Fruit fly (Drosophila melanogaster) whole organism, prepupa: ENCODE measurements around the gene CG31661.

ENCODE experiments used
- Blimp-1 ChIP-seq: fragments of 200-800 bp; sonication (Bioruptor generic); optimal IDR thresholded peaks from 3 replicates; lab custom pipeline; 2017; ENCODE audit warnings: missing biosample characterization, missing genetic modification characterization, mild to moderate bottlenecking, moderate library complexity, missing genetic modification reagents
- CG10669 ChIP-seq: fragments of 200-800 bp; sonication (Bioruptor generic); optimal IDR thresholded peaks from 3 replicates; lab custom pipeline; 2018; ENCODE audit warnings: missing biosample characterization, mild to moderate bottlenecking, missing genetic modification characterization, moderate library complexity
- CG15336 ChIP-seq: fragments of 200-800 bp; sonication (Bioruptor generic); IDR thresholded peaks from 2 replicates; pipeline ENCODE4 v1.3.6; 2022; ENCODE audit warnings: missing biosample characterization, missing genetic modification characterization
- CG6808 ChIP-seq: fragments of 200-800 bp; sonication (Bioruptor generic); optimal IDR thresholded peaks from 3 replicates; lab custom pipeline; 2017; ENCODE audit warnings: missing biosample characterization, missing genetic modification characterization, mild to moderate bottlenecking, moderate library complexity, missing genetic modification reagents
- CG8632 ChIP-seq: fragments of 200-800 bp; sonication (Bioruptor generic); optimal IDR thresholded peaks from 3 replicates; lab custom pipeline; 2016; ENCODE audit warnings: missing biosample characterization, missing genetic modification characterization
- Eip75B ChIP-seq: fragments of 200-800 bp; sonication (Bioruptor generic); optimal IDR thresholded peaks from 3 replicates; lab custom pipeline; 2016; ENCODE audit warnings: missing biosample characterization, missing genetic modification characterization
- Eip93F ChIP-seq: fragments of 200-800 bp; sonication (Bioruptor generic); optimal IDR thresholded peaks from 2 replicates; lab custom pipeline; 2016; ENCODE audit warnings: missing biosample characterization, mild to moderate bottlenecking, missing genetic modification characterization
- Gug ChIP-seq: fragments of 200-800 bp; sonication (Bioruptor generic); IDR thresholded peaks from 2 replicates; pipeline ENCODE4 v1.3.6; 2022; ENCODE audit warnings: missing biosample characterization, missing genetic modification characterization
- Hr39 ChIP-seq: fragments of 200-800 bp; sonication (Bioruptor generic); optimal IDR thresholded peaks from 2 replicates; lab custom pipeline; 2016; ENCODE audit warnings: missing biosample characterization, missing genetic modification characterization
- Hr4 ChIP-seq: fragments of 200-800 bp; sonication (Bioruptor generic); optimal IDR thresholded peaks from 3 replicates; lab custom pipeline; 2016; ENCODE audit warnings: missing biosample characterization, missing genetic modification characterization
- OdsH ChIP-seq: fragments of 200-800 bp; sonication (Bioruptor generic); optimal IDR thresholded peaks from 3 replicates; lab custom pipeline; 2016; ENCODE audit warnings: missing biosample characterization, missing genetic modification characterization
- Sox15 ChIP-seq: fragments of 200-800 bp; sonication (Bioruptor generic); optimal IDR thresholded peaks from 3 replicates; lab custom pipeline; 2016; ENCODE audit warnings: missing biosample characterization, missing genetic modification characterization
- spab ChIP-seq: fragments of 200-800 bp; sonication (Bioruptor generic); optimal IDR thresholded peaks from 2 replicates; lab custom pipeline; 2017; ENCODE audit warnings: missing biosample characterization, mild to moderate bottlenecking, missing genetic modification characterization, missing genetic modification reagents

dm6 chr2L:1498966-1499554, 2.0 kb downstream of the CG31661 start:
- TF ChIP-seq Sox15 (GFP tag; lab: Kevin White, UChicago), result no peak
- no peak for TF ChIP-seq CG10669
- no peak for TF ChIP-seq OdsH (GFP tag; lab: Kevin White, UChicago)
- no peak for TF ChIP-seq Blimp-1
- TF ChIP-seq CG8632 (GFP tag; lab: Kevin White, UChicago), result no peak
- TF ChIP-seq spab (GFP tag; lab: Kevin White, UChicago), result no peak
- TF ChIP-seq Hr39, result no peak
- no peak for TF ChIP-seq CG15336 (GFP tag; lab: Robert Waterston, UW)
- no peak for TF ChIP-seq Gug (GFP tag; lab: Robert Waterston, UW)
- TF ChIP-seq Eip75B (GFP tag; lab: Kevin White, UChicago), result no peak
- no peak for TF ChIP-seq CG6808 (GFP tag; lab: Kevin White, UChicago)
- TF ChIP-seq Eip93F (GFP tag; lab: Kevin White, UChicago), result no peak
- no peak for TF ChIP-seq Hr4 (GFP tag; lab: Kevin White, UChicago)
